Worm (Caenorhabditis elegans) whole organism, L2 larva: ENCODE results near the gene T28D9.4.

Experiments
- aly-2 ChIP-seq: fragments of 150-350 bp; optimal IDR thresholded peaks from 2 replicates; lab custom pipeline; 2014; ENCODE audit warnings: missing biosample characterization, missing genetic modification characterization
- nhr-10 ChIP-seq: sonication (generic microtip); optimal IDR thresholded peaks from 2 replicates; lab custom pipeline; 2017; ENCODE audit warnings: missing biosample characterization, missing genetic modification characterization
- nhr-21 ChIP-seq: fragments of 150-350 bp; optimal IDR thresholded peaks from 2 replicates; lab custom pipeline; 2014; ENCODE audit warnings: missing biosample characterization, missing genetic modification characterization

DNA sequence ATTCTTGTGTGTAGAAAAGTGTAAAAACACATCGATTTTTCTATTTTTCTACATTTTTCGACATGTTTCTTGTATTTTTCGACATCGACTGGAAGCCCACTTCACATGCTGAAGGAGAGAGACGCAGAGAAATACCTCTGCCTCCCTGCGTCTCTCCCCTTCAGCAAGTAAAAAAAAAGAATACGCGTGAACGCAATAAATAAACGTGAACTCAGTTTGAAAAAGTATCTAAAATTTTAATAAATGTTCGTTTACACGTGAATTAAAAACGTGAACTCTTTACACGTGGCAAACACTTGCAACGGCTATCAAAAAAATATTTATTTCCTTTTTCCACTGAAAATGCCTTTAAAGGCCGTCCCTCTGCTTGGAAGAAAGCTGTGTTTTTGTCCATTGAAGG, 26.1 kb downstream of the T28D9.4 start, which contains the start of gene R05G9.1:
- TF ChIP-seq aly-2 (tag; lab: Kevin White, UChicago) (no peak), nhr-10 (tag; lab: Kevin White, UChicago) (no peak), nhr-21 (tag; lab: Kevin White, UChicago) (no peak)
